Fruit fly (Drosophila melanogaster) whole organism, wandering third instar larva: Measurements from ENCODE around the gene Rh6.

Experiments used
- Abd-B ChIP-seq: fragments of >200 bp; optimal IDR thresholded peaks from 2 replicates; lab custom pipeline; 2017; ENCODE audit warnings: missing biosample characterization, missing genetic modification characterization
- CG32264 ChIP-seq: fragments of 200-800 bp; sonication (Bioruptor generic); optimal IDR thresholded peaks from 2 replicates; lab custom pipeline; 2016; ENCODE audit warnings: missing biosample characterization, missing genetic modification characterization
- CG9705 ChIP-seq: fragments of 200-800 bp; sonication (Bioruptor generic); optimal IDR thresholded peaks from 2 replicates; lab custom pipeline; 2018; ENCODE audit warnings: missing biosample characterization, mild to moderate bottlenecking, missing genetic modification characterization
- Vsx2 ChIP-seq: fragments of 200-300, 225-300 bp; sonication (Bioruptor generic); optimal IDR thresholded peaks from 2 replicates; lab custom pipeline; 2018; ENCODE audit warnings: missing biosample characterization, missing genetic modification characterization; ENCODE audit not compliant: partially characterized antibody
- fru ChIP-seq: fragments of 200-800 bp; sonication (Bioruptor generic); optimal IDR thresholded peaks from 3 replicates; lab custom pipeline; 2016; ENCODE audit warnings: missing biosample characterization, mild to moderate bottlenecking, missing genetic modification characterization
- jim ChIP-seq: fragments of 175-275, 200-325 bp; sonication (Bioruptor generic); optimal IDR thresholded peaks from 2 replicates; lab custom pipeline; 2016; ENCODE audit warnings: missing biosample characterization, mild to moderate bottlenecking, missing genetic modification characterization
- psq ChIP-seq: fragments of 200-800 bp; sonication (Bioruptor generic); optimal IDR thresholded peaks from 3 replicates; lab custom pipeline; 2017; ENCODE audit warnings: missing biosample characterization, mild to moderate bottlenecking, missing genetic modification characterization, moderate library complexity

DNA sequence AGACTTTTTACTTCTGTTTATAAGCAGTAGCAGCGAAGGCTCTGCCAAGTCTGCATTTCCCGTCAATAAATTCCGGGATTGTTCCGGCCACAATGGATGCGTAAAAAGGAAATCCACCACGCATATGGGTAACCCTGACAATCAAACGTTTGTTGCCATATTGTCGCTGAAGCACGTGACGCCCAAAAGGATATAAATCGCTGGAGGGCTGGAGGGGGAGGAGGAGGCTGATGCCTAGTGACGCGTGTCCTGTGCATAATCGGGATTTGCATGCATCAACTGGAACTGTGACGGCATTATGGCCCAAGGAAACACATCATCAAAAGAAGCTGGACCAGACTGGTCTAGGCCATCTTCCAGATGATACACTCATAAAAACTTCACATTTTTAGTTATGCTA is 30.2 kb downstream of the Rh6 start:
- TF ChIP-seq CG9705 (GFP tag; lab: Kevin White, UChicago), result no peak
- TF ChIP-seq jim (GFP tag; lab: Kevin White, UChicago), result no peak
- TF ChIP-seq Vsx2 (GFP tag; lab: Kevin White, UChicago), result no peak
- TF ChIP-seq Abd-B (GFP tag; lab: Kevin White, UChicago), result no peak
- no peak for TF ChIP-seq psq (GFP tag; lab: Kevin White, UChicago)
- no peak for TF ChIP-seq CG32264
- TF ChIP-seq fru (GFP tag; lab: Kevin White, UChicago), result no peak
